Worm (Caenorhabditis elegans) whole organism, late embryonic: ENCODE results near the gene Y23B4A.1.

Experiments
- T23F11.4 ChIP-seq: fragments of 200-800 bp; sonication (Bioruptor generic); optimal IDR thresholded peaks from 2 replicates; lab custom pipeline; 2018; ENCODE audit warnings: mild to moderate bottlenecking, missing genetic modification characterization, missing compliant biosample characterization
- ama-1 ChIP-seq: fragments of 150-350 bp; optimal IDR thresholded peaks from 2 replicates; lab custom pipeline; 2014
- ceh-9 ChIP-seq: sonication (generic microtip); optimal IDR thresholded peaks from 2 replicates; lab custom pipeline; 2016; ENCODE audit warnings: mild to moderate bottlenecking, missing genetic modification characterization, inconsistent platforms, missing compliant biosample characterization
- elt-2 ChIP-seq: sonication (generic microtip); optimal IDR thresholded peaks from 2 replicates; lab custom pipeline; 2016; ENCODE audit warnings: missing genetic modification reagents, missing genetic modification characterization, missing compliant biosample characterization
- fax-1 ChIP-seq: sonication (generic microtip); optimal IDR thresholded peaks from 2 replicates; lab custom pipeline; 2016; ENCODE audit warnings: missing genotype, missing genetic modification characterization, missing compliant biosample characterization
- hlh-13 ChIP-seq: fragments of 200-800 bp; sonication (Bioruptor generic); optimal IDR thresholded peaks from 2 replicates; lab custom pipeline; 2018; ENCODE audit warnings: mild to moderate bottlenecking, missing genetic modification characterization, missing compliant biosample characterization
- hlh-6 ChIP-seq: sonication (generic microtip); optimal IDR thresholded peaks from 2 replicates; lab custom pipeline; 2016; ENCODE audit warnings: missing genotype, missing genetic modification characterization, missing compliant biosample characterization
- madf-2 ChIP-seq: sonication (generic microtip); optimal IDR thresholded peaks from 2 replicates; lab custom pipeline; 2017; ENCODE audit warnings: missing genetic modification characterization, missing compliant biosample characterization
- nfya-1 ChIP-seq: sonication (generic microtip); optimal IDR thresholded peaks from 2 replicates; lab custom pipeline; 2017; ENCODE audit warnings: missing genetic modification characterization, mild to moderate bottlenecking, missing compliant biosample characterization, antibody characterized with exemption, moderate library complexity
- nhr-11 ChIP-seq: fragments of 150-350 bp; optimal IDR thresholded peaks from 2 replicates; lab custom pipeline; 2014; ENCODE audit warnings: missing biosample characterization, missing genetic modification characterization
- pat-9 ChIP-seq: fragments of 200-800 bp; sonication (Bioruptor generic); optimal IDR thresholded peaks from 2 replicates; lab custom pipeline; 2018; ENCODE audit warnings: mild to moderate bottlenecking, missing genetic modification characterization, moderate library complexity, missing compliant biosample characterization
- pha-4 ChIP-seq: fragments of 150-350 bp; optimal IDR thresholded peaks from 2 replicates; lab custom pipeline; 2018; ENCODE audit warnings: missing biosample characterization, missing genetic modification reagents, missing genetic modification characterization
- unc-55 ChIP-seq: sonication (generic microtip); optimal IDR thresholded peaks from 2 replicates; lab custom pipeline; 2017; ENCODE audit warnings: missing biosample characterization, missing genetic modification reagents, missing genetic modification characterization
- ztf-16 ChIP-seq: sonication (generic microtip); optimal IDR thresholded peaks from 2 replicates; lab custom pipeline; 2017; ENCODE audit warnings: missing genetic modification characterization, missing compliant biosample characterization

DNA sequence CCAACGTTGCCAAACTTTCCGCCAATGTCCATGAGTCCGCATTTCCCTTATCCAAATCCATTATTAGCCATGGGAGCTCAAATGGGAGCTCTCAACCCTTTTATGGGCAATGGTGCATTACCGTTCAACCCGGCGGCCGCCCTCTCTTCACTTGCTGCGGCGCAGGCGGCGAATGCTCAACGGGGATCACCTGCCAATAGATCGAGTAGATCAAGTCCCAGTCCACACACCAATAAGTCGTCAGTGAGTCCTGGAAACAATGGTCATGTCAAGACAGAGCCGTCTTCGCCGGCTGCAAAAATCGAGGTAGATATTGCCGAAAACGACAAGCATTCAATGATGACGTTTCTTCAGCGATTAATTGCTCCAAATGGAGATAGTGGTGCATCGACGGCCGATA lies 45.0 kb downstream of the Y23B4A.1 start:
- TF ChIP-seq ceh-9 (tag; lab: Kevin White, UChicago) (no peak), hlh-6 (no peak), elt-2 (tag; lab: Kevin White, UChicago) (no peak), ztf-16 (tag; lab: Kevin White, UChicago) (no peak), nhr-11 (tag; lab: Kevin White, UChicago) (no peak), T23F11.4 (GFP tag; lab: Kevin White, UChicago) (no peak), madf-2 (no peak), hlh-13 (GFP tag; lab: Kevin White, UChicago) (no peak), pat-9 (tag; lab: Kevin White, UChicago) (no peak), fax-1 (no peak), pha-4 (no peak), nfya-1 (tag; lab: Kevin White, UChicago) (no peak), unc-55 (GFP tag; lab: Kevin White, UChicago) (no peak), ama-1 (no peak)
